Worm (Caenorhabditis elegans): Measurements from ENCODE around the gene dlhd-1.

Gene dlhd-1

DNA sequence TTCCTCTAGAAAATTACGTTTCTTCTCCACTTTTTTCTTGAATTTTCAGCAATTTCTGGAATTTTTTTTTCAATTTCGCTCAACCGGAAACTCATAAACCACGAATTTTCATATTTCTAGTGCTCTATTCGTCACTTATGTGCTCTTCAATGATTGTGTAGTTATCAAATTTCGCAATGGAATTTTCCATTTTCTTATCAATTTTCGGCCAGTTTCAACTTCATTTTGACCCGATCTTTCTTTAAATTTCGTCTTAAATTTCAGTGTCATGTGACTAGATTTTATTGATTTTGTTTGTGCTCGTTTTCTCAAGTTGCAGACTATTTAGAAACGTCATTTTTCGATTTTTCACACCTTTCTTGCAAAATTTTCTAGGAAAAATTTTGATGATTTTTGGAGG is 12.2 kb downstream of the dlhd-1 start (continued):
- peak; percentile 65; the same call in 1 of the 2 replicates for TF ChIP-seq dmd-6 (GFP tag; IDR thresholded peaks at IDR 0.05)
- TF ChIP-seq nhr-111 (GFP tag; optimal IDR thresholded peaks at IDR 0.05): no peak
- no peak for TF ChIP-seq ztf-7 (tag; optimal IDR thresholded peaks at IDR 0.05)
- TF ChIP-seq ama-1 (optimal IDR thresholded peaks at IDR 0.05): no peak

DNA sequence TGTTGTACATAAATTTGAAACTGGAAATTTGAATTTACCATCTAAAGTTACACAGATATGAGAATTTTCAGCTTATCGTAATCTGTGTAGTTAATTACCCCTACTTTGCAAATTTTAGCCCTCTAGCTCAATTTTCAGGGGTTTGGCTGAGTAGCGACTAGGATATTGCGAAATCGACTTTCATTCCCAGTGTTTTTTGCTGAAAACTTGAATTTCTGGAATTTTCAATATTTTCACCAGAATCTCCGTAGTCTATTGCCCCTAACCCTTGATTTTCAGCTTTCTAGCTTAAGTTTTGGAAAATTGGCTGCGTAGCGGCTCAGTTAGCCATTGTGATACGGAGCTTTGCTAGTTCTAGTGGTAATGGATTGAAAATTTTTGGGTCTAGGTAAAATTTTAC is 14.8 kb downstream of the dlhd-1 start:
- peak; percentile 77 for TF ChIP-seq aha-1 (tag)
- TF ChIP-seq zfp-2 (tag; optimal IDR thresholded peaks at IDR 0.05): peak; percentile 59
- no peak for TF ChIP-seq fkh-10 (GFP tag; optimal IDR thresholded peaks at IDR 0.05)
- no peak for TF ChIP-seq ceh-28 (tag; optimal IDR thresholded peaks at IDR 0.05)
- TF ChIP-seq cey-2 (tag; optimal IDR thresholded peaks at IDR 0.05; ENCODE audit: borderline replicate concordance, insufficient read depth): no peak

DNA sequence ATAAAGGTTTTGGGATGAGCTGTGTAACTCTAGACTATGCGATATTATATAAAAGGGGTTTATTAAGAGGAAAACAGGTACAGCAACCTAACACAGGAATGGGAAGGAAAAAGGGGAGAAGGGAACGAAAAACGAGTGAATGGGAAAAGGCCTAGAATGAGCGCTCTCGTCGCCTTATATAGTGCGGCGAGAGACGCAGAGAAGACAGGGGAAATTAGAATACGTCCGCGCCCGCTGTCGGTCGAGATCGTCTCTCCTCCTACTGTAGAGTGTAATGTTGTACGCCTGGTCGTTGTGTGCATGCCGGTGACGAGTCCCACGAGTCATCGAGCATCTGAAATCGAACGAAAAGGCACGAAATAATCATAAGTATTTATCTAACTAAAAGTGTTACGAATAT is 18.6 kb downstream of the dlhd-1 start:
- TF ChIP-seq ZK546.5 (tag; optimal IDR thresholded peaks at IDR 0.05) (no peak), Y48G9A.11 (GFP tag; IDR thresholded peaks at IDR 0.05) (peak; percentile 8; the same call in 1 of the 2 replicates), lin-38 (GFP tag; IDR thresholded peaks at IDR 0.05) (peak; percentile 55)

DNA sequence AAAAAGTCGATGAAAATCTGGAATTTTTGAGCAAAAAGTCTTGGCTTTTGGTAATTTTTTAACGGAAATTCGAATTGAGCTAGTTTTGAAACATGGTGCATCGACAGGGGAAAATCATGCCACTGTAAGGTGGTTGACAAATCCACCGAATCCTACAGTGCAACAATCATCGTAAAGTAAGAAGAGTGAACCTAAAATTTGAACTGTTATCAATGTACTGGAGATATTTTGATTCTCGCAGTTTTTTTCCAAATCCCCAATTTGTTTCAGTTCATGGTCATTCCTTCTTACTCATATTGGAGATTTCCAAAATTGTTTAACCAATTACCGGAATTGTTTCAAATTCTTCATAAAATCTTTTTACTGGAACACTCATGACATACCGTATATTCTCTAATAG is 19.2 kb downstream of the dlhd-1 start:
- TF ChIP-seq spr-3 (GFP tag; optimal IDR thresholded peaks at IDR 0.05): no peak
- TF ChIP-seq T26A8.4 (GFP tag; IDR thresholded peaks at IDR 0.05): no peak
- TF ChIP-seq pqm-1 (tag; optimal IDR thresholded peaks at IDR 0.05): no peak
- no peak for TF ChIP-seq ztf-11 (tag; optimal IDR thresholded peaks at IDR 0.05)
- no peak for TF ChIP-seq F44E2.7 (GFP tag; IDR thresholded peaks at IDR 0.05)
- TF ChIP-seq nhr-41 (GFP tag; IDR thresholded peaks at IDR 0.05): no peak
- TF ChIP-seq ceh-32 (tag; optimal IDR thresholded peaks at IDR 0.05; ENCODE audit: poor library complexity): no peak
- TF ChIP-seq nhr-10 (tag; optimal IDR thresholded peaks at IDR 0.05): no peak
- no peak for TF ChIP-seq lin-1 (GFP tag; IDR thresholded peaks at IDR 0.05)
- no peak for TF ChIP-seq Y105C5A.15 (GFP tag; IDR thresholded peaks at IDR 0.05)
- TF ChIP-seq zip-2 (tag; optimal IDR thresholded peaks at IDR 0.05): no peak
- TF ChIP-seq jun-1 (tag; optimal IDR thresholded peaks at IDR 0.05): no peak
- TF ChIP-seq unc-39 (tag; optimal IDR thresholded peaks at IDR 0.05): no peak
- TF ChIP-seq ceh-44 (GFP tag; IDR thresholded peaks at IDR 0.05): no peak
- no peak for TF ChIP-seq mdt-29 (GFP tag; IDR thresholded peaks at IDR 0.05)
- TF ChIP-seq Y75B8A.6 (GFP tag; IDR thresholded peaks at IDR 0.05): no peak
- TF ChIP-seq Y48G9A.11 (GFP tag; IDR thresholded peaks at IDR 0.05): no peak
- no peak for TF ChIP-seq aly-2 (tag; optimal IDR thresholded peaks at IDR 0.05)
- no peak for TF ChIP-seq hlh-30 (tag; optimal IDR thresholded peaks at IDR 0.05; ENCODE audit: insufficient read depth)
- TF ChIP-seq unc-62 (GFP tag; optimal IDR thresholded peaks at IDR 0.05 in 1 of 2): no peak
- no peak for TF ChIP-seq unc-62 (tag; optimal IDR thresholded peaks at IDR 0.05)
- no peak for TF ChIP-seq tag-97 (GFP tag; IDR thresholded peaks at IDR 0.05)
- TF ChIP-seq snpc-4 (tag; optimal IDR thresholded peaks at IDR 0.05): no peak
- TF ChIP-seq ZK337.2 (GFP tag; IDR thresholded peaks at IDR 0.05): no peak
- TF ChIP-seq nhr-102 (tag; optimal IDR thresholded peaks at IDR 0.05): no peak
- TF ChIP-seq mxl-3 (GFP tag; optimal IDR thresholded peaks at IDR 0.05): no peak
- no peak for TF ChIP-seq lsy-2 (tag; optimal IDR thresholded peaks at IDR 0.05)
- no peak for TF ChIP-seq F10B5.3 (tag; optimal IDR thresholded peaks at IDR 0.05)
- no peak for TF ChIP-seq snpc-1.2 (GFP tag; IDR thresholded peaks at IDR 0.05)
- peak; percentile 54; the same call in 1 of the 2 replicates for TF ChIP-seq tra-1 (GFP tag; IDR thresholded peaks at IDR 0.05)
- TF ChIP-seq lin-15B (tag; optimal IDR thresholded peaks at IDR 0.05): no peak
- no peak for TF ChIP-seq F37D6.2 (tag; optimal IDR thresholded peaks at IDR 0.05)
- TF ChIP-seq ama-1 (optimal IDR thresholded peaks at IDR 0.05): peak; percentile 30
- no peak for TF ChIP-seq fos-1 (tag; optimal IDR thresholded peaks at IDR 0.05)
- TF ChIP-seq dpl-1 (GFP tag; optimal IDR thresholded peaks at IDR 0.05): no peak
- no peak for TF ChIP-seq mes-2 (tag; optimal IDR thresholded peaks at IDR 0.05; ENCODE audit: poor library complexity, severe bottlenecking)
- TF ChIP-seq nhr-42 (GFP tag; IDR thresholded peaks at IDR 0.05): no peak
- TF ChIP-seq dmd-9 (GFP tag; IDR thresholded peaks at IDR 0.05): no peak
